Fruit fly (Drosophila melanogaster) whole organism: ENCODE data around the gene RpL22.

Source experiments
- CG8478 ChIP-seq: fragments of >200 bp; optimal IDR thresholded peaks from 2 replicates; lab custom pipeline; 2018; ENCODE audit warnings: inconsistent platforms
- Dll ChIP-seq: fragments of >200 bp; optimal IDR thresholded peaks from 2 replicates; lab custom pipeline; 2017
- psq ChIP-seq: fragments of >200 bp; optimal IDR thresholded peaks from 2 replicates; lab custom pipeline; 2017
- usp ChIP-seq: fragments of >200 bp; optimal IDR thresholded peaks from 2 replicates; lab custom pipeline; 2017; ENCODE audit warnings: missing biosample characterization, missing genetic modification characterization, mixed read lengths

- no peak for TF ChIP-seq CG8478 (lab: Kevin White, UChicago)
- no peak for TF ChIP-seq usp (GFP tag; lab: Kevin White, UChicago)
- no peak for TF ChIP-seq psq (lab: Kevin White, UChicago)
- TF ChIP-seq Dll: no peak
These were observed 39.9 kb upstream of the RpL22 start, which contains the start of gene CG13358 for dm6 chrX:804821-805220.
